Fruit fly (Drosophila melanogaster) Kc167 (cell line): ENCODE measurements around the gene Hsp60D.

Experiments
- Sin3A ChIP-seq: fragments of >200 bp; optimal IDR thresholded peaks from 2 replicates; lab custom pipeline; 2018; ENCODE audit warnings: missing external identifiers
- h ChIP-seq: fragments of >200 bp; optimal IDR thresholded peaks from 3 replicates; lab custom pipeline; 2018; ENCODE audit warnings: missing external identifiers
- insv ChIP-seq: fragments of >200 bp; optimal IDR thresholded peaks from 3 replicates; lab custom pipeline; 2018; ENCODE audit warnings: missing external identifiers
- psq ChIP-seq: fragments of >200 bp; optimal IDR thresholded peaks from 2 replicates; lab custom pipeline; 2017; ENCODE audit warnings: missing external identifiers
- ttk ChIP-seq: sonication (Bioruptor generic); optimal IDR thresholded peaks from 2 replicates; lab custom pipeline; 2017; ENCODE audit warnings: missing external identifiers

DNA sequence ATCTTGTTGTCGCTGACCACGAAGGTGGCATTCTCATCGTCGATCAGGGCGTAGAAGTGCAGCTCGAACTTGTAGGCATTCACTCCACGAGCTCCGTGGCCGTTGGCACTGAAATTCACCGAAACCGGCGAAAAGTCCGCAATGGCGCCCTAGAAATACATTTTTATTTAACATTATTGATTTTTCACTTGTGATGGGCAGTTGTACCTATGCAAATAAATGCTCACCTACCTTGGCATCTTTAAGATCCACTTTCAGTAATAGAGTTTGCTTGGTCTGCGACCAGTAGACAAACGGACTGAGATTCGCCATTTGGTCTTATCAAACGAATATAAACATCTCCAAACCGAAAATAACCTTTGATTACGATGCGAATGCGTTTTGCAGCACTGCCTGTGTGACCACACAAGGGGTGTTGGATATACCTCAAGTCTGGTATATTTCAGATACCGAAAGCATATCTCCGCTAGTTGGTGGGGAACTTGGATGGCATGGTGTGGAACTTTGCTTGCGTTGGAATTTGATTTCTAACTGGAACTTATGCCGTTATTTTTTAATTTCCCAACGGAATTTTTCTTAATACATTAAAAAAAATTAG lies 3.9 kb downstream of the Hsp60D start, which contains the start of gene Hacd2:
- no peak for TF ChIP-seq Sin3A (lab: Kevin White, UChicago)
- TF ChIP-seq h (lab: Kevin White, UChicago), result no peak
- no peak for TF ChIP-seq psq (lab: Kevin White, UChicago)
- no peak for TF ChIP-seq insv (lab: Kevin White, UChicago)
- no peak for TF ChIP-seq ttk
